Fruit fly (Drosophila melanogaster): Measurements from ENCODE around the gene SdhBL.

Gene SdhBL

dm6 chrX:18920642-18921355 lies 26.6 kb downstream of the SdhBL start (continued):
- no peak for TF ChIP-seq usp (GFP tag; optimal IDR thresholded peaks at IDR 0.05)
- TF ChIP-seq H2.0 (GFP tag; IDR thresholded peaks at IDR 0.05), result no peak; the same call in 1 of the 2 replicates
- no peak for TF ChIP-seq CG4404 (GFP tag; IDR thresholded peaks at IDR 0.05)
- no peak for TF ChIP-seq sna (GFP tag; IDR thresholded peaks at IDR 0.05; ENCODE audit: partially characterized antibody)
- TF ChIP-seq Elba2 (GFP tag; optimal IDR thresholded peaks at IDR 0.05), result no peak
- peak; percentile 43 for TF ChIP-seq CG8924 (tag; optimal IDR thresholded peaks at IDR 0.05)
- TF ChIP-seq tx (GFP tag; optimal IDR thresholded peaks at IDR 0.05), result no peak
- peak; percentile 31 for TF ChIP-seq Hr3 (GFP tag; optimal IDR thresholded peaks at IDR 0.05)
- no peak for TF ChIP-seq zfh2 (GFP tag; optimal IDR thresholded peaks at IDR 0.05)
- TF ChIP-seq lov (optimal IDR thresholded peaks at IDR 0.05), result no peak
- no peak for TF ChIP-seq lov (GFP tag; IDR thresholded peaks at IDR 0.05)
- peak; percentile 42; the same call in 1 of the 2 replicates for TF ChIP-seq stc (GFP tag; IDR thresholded peaks at IDR 0.05)
- TF ChIP-seq CG10979 (tag; optimal IDR thresholded peaks at IDR 0.05), result peak; percentile 68
- no peak for TF ChIP-seq CG4360 (GFP tag; IDR thresholded peaks at IDR 0.05)
- TF ChIP-seq CG31224 (GFP tag; IDR thresholded peaks at IDR 0.05), result no peak
- no peak for TF ChIP-seq Nf-YB (GFP tag; optimal IDR thresholded peaks at IDR 0.05)
- TF ChIP-seq slp2 (GFP tag; optimal IDR thresholded peaks at IDR 0.05), result peak; percentile 13
- TF ChIP-seq hth (optimal IDR thresholded peaks at IDR 0.05), result no peak
- no peak for TF ChIP-seq Sry-β (GFP tag; optimal IDR thresholded peaks at IDR 0.05)
- no peak for TF ChIP-seq sc (optimal IDR thresholded peaks at IDR 0.05)
- TF ChIP-seq sc (GFP tag; optimal IDR thresholded peaks at IDR 0.05), result peak; percentile 36
- no peak for TF ChIP-seq tll (GFP tag; optimal IDR thresholded peaks at IDR 0.05)
- no peak for TF ChIP-seq CG15696 (tag; optimal IDR thresholded peaks at IDR 0.05)
- peak; percentile 2 to 58 for TF ChIP-seq Hr51 (GFP tag; optimal IDR thresholded peaks at IDR 0.05)
- TF ChIP-seq kay (GFP tag; optimal IDR thresholded peaks at IDR 0.05), result no peak
- TF ChIP-seq CG8478 (optimal IDR thresholded peaks at IDR 0.05), result no peak
- no peak for TF ChIP-seq repo (GFP tag; optimal IDR thresholded peaks at IDR 0.05)
- no peak for TF ChIP-seq da (GFP tag; optimal IDR thresholded peaks at IDR 0.05)
- no peak for TF ChIP-seq CG6791 (GFP tag; IDR thresholded peaks at IDR 0.05; ENCODE audit: partially characterized antibody)
- no peak for TF ChIP-seq CG17912 (GFP tag; optimal IDR thresholded peaks at IDR 0.05)
- TF ChIP-seq CG5953 (GFP tag; IDR thresholded peaks at IDR 0.05), result 0 out of 2 replicates have a peak, but pooled peaks have one; percentile 12
- peak; percentile 60 for TF ChIP-seq CG5180 (GFP tag; optimal IDR thresholded peaks at IDR 0.05)
- no peak for TF ChIP-seq CG6654 (GFP tag; optimal IDR thresholded peaks at IDR 0.05)
- peak; percentile 40 for TF ChIP-seq CG17829 (tag; optimal IDR thresholded peaks at IDR 0.05)
- TF ChIP-seq Dll (GFP tag; IDR thresholded peaks at IDR 0.05; ENCODE audit: partially characterized antibody), result no peak
- peak; percentile 41 for TF ChIP-seq CG8359 (GFP tag; optimal IDR thresholded peaks at IDR 0.05; ENCODE audit: borderline replicate concordance)
- no peak for TF ChIP-seq CG4282 (GFP tag; optimal IDR thresholded peaks at IDR 0.05)
- TF ChIP-seq Oaz (GFP tag; IDR thresholded peaks at IDR 0.05), result no peak
- TF ChIP-seq PHDP (tag; optimal IDR thresholded peaks at IDR 0.05), result peak; percentile 26
- TF ChIP-seq fd102C (GFP tag; optimal IDR thresholded peaks at IDR 0.05), result no peak
- TF ChIP-seq Xrp1 (GFP tag; IDR thresholded peaks at IDR 0.05), result peak; percentile 53
- no peak for TF ChIP-seq Atf-2 (GFP tag; optimal IDR thresholded peaks at IDR 0.05)
- TF ChIP-seq CG14965 (GFP tag; optimal IDR thresholded peaks at IDR 0.05; ENCODE audit: borderline replicate concordance), result no peak
- no peak for TF ChIP-seq ken (GFP tag; IDR thresholded peaks at IDR 0.05)
- TF ChIP-seq CG13123 (GFP tag; optimal IDR thresholded peaks at IDR 0.05), result no peak
- peak; percentile 22 for TF ChIP-seq btn (GFP tag; optimal IDR thresholded peaks at IDR 0.05)
- no peak for TF ChIP-seq CG14860 (GFP tag; IDR thresholded peaks at IDR 0.05; ENCODE audit: partially characterized antibody)
- no peak for TF ChIP-seq CG1024 (GFP tag; IDR thresholded peaks at IDR 0.05)
- TF ChIP-seq CG10959 (GFP tag; IDR thresholded peaks at IDR 0.05), result 0 out of 2 replicates have a peak, but pooled peaks have one; percentile 19
- peak; percentile 51 for TF ChIP-seq CoRest (tag; optimal IDR thresholded peaks at IDR 0.05)

All from whole organism, embryonic.